Worm (Caenorhabditis elegans) whole organism, early embryonic: ENCODE results near the gene Y59A8B.25.
"Not testable (repeated sequence)": the region's sequence is repeated elsewhere in the genome, so short reads cannot be mapped to it uniquely, and the experiment has no call there.

Experiments
- B0310.2 ChIP-seq: sonication (generic microtip); optimal IDR thresholded peaks from 2 replicates; lab custom pipeline; 2016; ENCODE audit warnings: mild to moderate bottlenecking, missing genetic modification characterization, missing compliant biosample characterization
- F13C5.2 ChIP-seq: sonication (generic microtip); optimal IDR thresholded peaks from 2 replicates; lab custom pipeline; 2017; ENCODE audit warnings: mild to moderate bottlenecking, missing genetic modification characterization, inconsistent platforms, missing compliant biosample characterization
- aly-1 ChIP-seq: sonication (generic microtip); optimal IDR thresholded peaks from 2 replicates; lab custom pipeline; 2016; ENCODE audit warnings: missing genetic modification characterization, missing compliant biosample characterization
- ama-1 ChIP-seq: fragments of 150-350 bp; optimal IDR thresholded peaks from 2 replicates; lab custom pipeline; 2014
- ceh-13 ChIP-seq: fragments of 200-800 bp; sonication (Bioruptor generic); optimal IDR thresholded peaks from 2 replicates; lab custom pipeline; 2018; ENCODE audit warnings: mild to moderate bottlenecking, missing genetic modification characterization, missing compliant biosample characterization
- ceh-36 ChIP-seq: sonication (generic microtip); optimal IDR thresholded peaks from 2 replicates; lab custom pipeline; 2016; ENCODE audit warnings: missing genetic modification characterization, inconsistent platforms, missing compliant biosample characterization
- ets-7 ChIP-seq: sonication (generic microtip); optimal IDR thresholded peaks from 2 replicates; lab custom pipeline; 2016; ENCODE audit warnings: missing genotype, missing genetic modification characterization, missing compliant biosample characterization
- flt-1 ChIP-seq: fragments of 200-800 bp; sonication (Bioruptor generic); IDR thresholded peaks from 2 replicates; pipeline ENCODE4 v1.3.6; 2022; ENCODE audit warnings: missing genetic modification characterization, missing compliant biosample characterization
- hmbx-1 ChIP-seq: sonication (generic microtip); optimal IDR thresholded peaks from 2 replicates; lab custom pipeline; 2016; ENCODE audit warnings: mild to moderate bottlenecking, missing genetic modification characterization, missing compliant biosample characterization
- hmg-4 ChIP-seq: fragments of 200-800 bp; sonication (Bioruptor generic); optimal IDR thresholded peaks from 2 replicates; lab custom pipeline; 2018; ENCODE audit warnings: mild to moderate bottlenecking, missing genetic modification characterization, missing compliant biosample characterization
- hnd-1 ChIP-seq: sonication (generic microtip); optimal IDR thresholded peaks from 2 replicates; lab custom pipeline; 2016; ENCODE audit warnings: missing genetic modification characterization, missing compliant biosample characterization
- pes-1 ChIP-seq: fragments of 200-800 bp; sonication (Bioruptor generic); IDR thresholded peaks from 2 replicates; pipeline ENCODE4 v1.3.6; 2022; ENCODE audit warnings: missing genetic modification reagents, missing genetic modification characterization, missing compliant biosample characterization
- scrt-1 ChIP-seq: fragments of 200-800 bp; sonication (Bioruptor generic); IDR thresholded peaks from 2 replicates; pipeline ENCODE4 v1.3.6; 2022; ENCODE audit warnings: missing genetic modification characterization, missing compliant biosample characterization
- sea-1 ChIP-seq: fragments of 200-800 bp; sonication (Bioruptor generic); conservative IDR thresholded peaks from 2 replicates; pipeline ENCODE4 v1.3.6; 2022; ENCODE audit warnings: missing genetic modification characterization, missing compliant biosample characterization
- tbx-11 ChIP-seq: fragments of 200-800 bp; sonication (Bioruptor generic); IDR thresholded peaks from 2 replicates; pipeline ENCODE4 v1.3.6; 2022; ENCODE audit warnings: missing genetic modification characterization, missing compliant biosample characterization
- tbx-37 ChIP-seq: fragments of 200-800 bp; sonication (Bioruptor generic); conservative IDR thresholded peaks from 2 replicates; pipeline ENCODE4 v1.3.6; 2022; ENCODE audit warnings: missing genetic modification reagents, missing genetic modification characterization, missing compliant biosample characterization
- tra-4 ChIP-seq: sonication (generic microtip); optimal IDR thresholded peaks from 2 replicates; lab custom pipeline; 2017; ENCODE audit warnings: missing genetic modification characterization, missing compliant biosample characterization

Y59A8B.25 gene

ce11 chrV:18055297-18056019 lies at the start of gene Y59A8B.25, which contains the start of gene ebp-3:
Gene Y59A8B.25, minus strand, starts transcription at chrV:18055397.
Gene ebp-3, plus strand, starts transcription at chrV:18055969.
- TF ChIP-seq ama-1 (lab: Kevin White, UChicago); ceh-36 (tag; lab: Kevin White, UChicago); pes-1 (GFP tag; lab: Robert Waterston, UW): not testable (repeated sequence)

ce11 chrV:18098387-18098786 lies 43.2 kb upstream of the Y59A8B.25 start, which contains the start of gene par-4:
Gene par-4, plus strand, starts transcription at chrV:18098687.
- TF ChIP-seq ceh-36 (tag; lab: Kevin White, UChicago) = no peak
- TF ChIP-seq tbx-37 (GFP tag; lab: Robert Waterston, UW) = no peak
- no peak for TF ChIP-seq scrt-1
- no peak for TF ChIP-seq aly-1 (tag; lab: Kevin White, UChicago)
- no peak for TF ChIP-seq ama-1 (lab: Kevin White, UChicago)
- TF ChIP-seq tbx-11 (GFP tag; lab: Robert Waterston, UW) = no peak
- TF ChIP-seq ceh-13 (GFP tag; lab: Kevin White, UChicago) = no peak
- no peak for TF ChIP-seq ets-7 (tag; lab: Kevin White, UChicago)
- TF ChIP-seq pes-1 (GFP tag; lab: Robert Waterston, UW) = no peak
- TF ChIP-seq B0310.2 (tag; lab: Kevin White, UChicago) = no peak
- no peak for TF ChIP-seq sea-1 (GFP tag; lab: Robert Waterston, UW)
- no peak for TF ChIP-seq F13C5.2 (tag; lab: Kevin White, UChicago)
- TF ChIP-seq tra-4 = no peak
- no peak for TF ChIP-seq hmbx-1 (tag; lab: Kevin White, UChicago)
- TF ChIP-seq hmg-4 (GFP tag; lab: Kevin White, UChicago) = no peak
- TF ChIP-seq flt-1 (GFP tag; lab: Robert Waterston, UW) = no peak
- TF ChIP-seq hnd-1 (tag; lab: Kevin White, UChicago) = no peak

ce11 chrV:18093941-18094340 lies 38.7 kb upstream of the Y59A8B.25 start:
- no peak for TF ChIP-seq ets-7 (tag; lab: Kevin White, UChicago)
- no peak for TF ChIP-seq pes-1 (GFP tag; lab: Robert Waterston, UW)
- no peak for TF ChIP-seq B0310.2 (tag; lab: Kevin White, UChicago)
- TF ChIP-seq scrt-1 = no peak
- no peak for TF ChIP-seq F13C5.2 (tag; lab: Kevin White, UChicago)
- no peak for TF ChIP-seq aly-1 (tag; lab: Kevin White, UChicago)
- no peak for TF ChIP-seq hmg-4 (GFP tag; lab: Kevin White, UChicago)
- no peak for TF ChIP-seq sea-1 (GFP tag; lab: Robert Waterston, UW)
- TF ChIP-seq flt-1 (GFP tag; lab: Robert Waterston, UW) = no peak

DNA sequence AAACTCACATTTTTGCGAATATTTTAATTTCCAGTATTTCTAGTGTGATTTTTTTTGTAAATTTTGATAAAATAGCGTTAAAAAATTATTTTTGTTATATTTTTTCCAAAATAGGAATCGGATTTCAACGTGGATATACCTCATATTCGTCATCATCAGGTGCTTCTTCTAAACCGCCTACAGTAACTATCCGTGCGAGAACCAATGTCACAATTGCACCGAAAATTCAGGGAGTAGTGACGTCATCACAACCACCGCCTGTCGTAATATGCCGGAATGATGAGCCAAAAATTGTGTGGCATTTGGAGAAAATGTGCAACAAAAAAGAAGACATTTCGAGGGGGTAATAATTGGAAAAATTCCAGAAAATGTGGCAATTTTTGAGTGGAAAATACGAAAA lies 36.0 kb upstream of the Y59A8B.25 start:
- TF ChIP-seq aly-1 (tag; lab: Kevin White, UChicago) = no peak
- TF ChIP-seq F13C5.2 (tag; lab: Kevin White, UChicago) = no peak
- no peak for TF ChIP-seq tbx-37 (GFP tag; lab: Robert Waterston, UW)
- TF ChIP-seq flt-1 (GFP tag; lab: Robert Waterston, UW) = no peak
- no peak for TF ChIP-seq B0310.2 (tag; lab: Kevin White, UChicago)
- no peak for TF ChIP-seq ceh-13 (GFP tag; lab: Kevin White, UChicago)
- TF ChIP-seq scrt-1 = no peak
- TF ChIP-seq ets-7 (tag; lab: Kevin White, UChicago) = no peak
- TF ChIP-seq sea-1 (GFP tag; lab: Robert Waterston, UW) = no peak
- no peak for TF ChIP-seq hmg-4 (GFP tag; lab: Kevin White, UChicago)
- no peak for TF ChIP-seq ama-1 (lab: Kevin White, UChicago)

ce11 chrV:18086783-18087182 lies 31.6 kb upstream of the Y59A8B.25 start, which contains the start of gene slr-2:
Gene slr-2, plus strand, starts transcription at chrV:18087123.
- TF ChIP-seq ceh-36 (tag; lab: Kevin White, UChicago) (no peak), tbx-37 (GFP tag; lab: Robert Waterston, UW) (no peak), ets-7 (tag; lab: Kevin White, UChicago) (no peak), F13C5.2 (tag; lab: Kevin White, UChicago) (no peak), B0310.2 (tag; lab: Kevin White, UChicago) (no peak), ceh-13 (GFP tag; lab: Kevin White, UChicago) (no peak)

ce11 chrV:18086174-18086661 lies 31.0 kb upstream of the Y59A8B.25 start, which contains the start of gene Y59A8B.12:
Gene Y59A8B.12, minus strand, starts transcription at chrV:18086224.
- no peak for TF ChIP-seq ceh-13 (GFP tag; lab: Kevin White, UChicago)
- no peak for TF ChIP-seq sea-1 (GFP tag; lab: Robert Waterston, UW)
- no peak for TF ChIP-seq tbx-11 (GFP tag; lab: Robert Waterston, UW)
- no peak for TF ChIP-seq hmbx-1 (tag; lab: Kevin White, UChicago)
- TF ChIP-seq hnd-1 (tag; lab: Kevin White, UChicago) = no peak
- no peak for TF ChIP-seq aly-1 (tag; lab: Kevin White, UChicago)
- TF ChIP-seq flt-1 (GFP tag; lab: Robert Waterston, UW) = no peak
- no peak for TF ChIP-seq hmg-4 (GFP tag; lab: Kevin White, UChicago)
- no peak for TF ChIP-seq B0310.2 (tag; lab: Kevin White, UChicago)
- TF ChIP-seq tra-4 = no peak
- TF ChIP-seq pes-1 (GFP tag; lab: Robert Waterston, UW) = no peak
- no peak for TF ChIP-seq ama-1 (lab: Kevin White, UChicago)
- no peak for TF ChIP-seq F13C5.2 (tag; lab: Kevin White, UChicago)
- TF ChIP-seq scrt-1 = no peak
